Fruit fly (Drosophila melanogaster): ENCODE results near the gene BOD1.

DNA sequence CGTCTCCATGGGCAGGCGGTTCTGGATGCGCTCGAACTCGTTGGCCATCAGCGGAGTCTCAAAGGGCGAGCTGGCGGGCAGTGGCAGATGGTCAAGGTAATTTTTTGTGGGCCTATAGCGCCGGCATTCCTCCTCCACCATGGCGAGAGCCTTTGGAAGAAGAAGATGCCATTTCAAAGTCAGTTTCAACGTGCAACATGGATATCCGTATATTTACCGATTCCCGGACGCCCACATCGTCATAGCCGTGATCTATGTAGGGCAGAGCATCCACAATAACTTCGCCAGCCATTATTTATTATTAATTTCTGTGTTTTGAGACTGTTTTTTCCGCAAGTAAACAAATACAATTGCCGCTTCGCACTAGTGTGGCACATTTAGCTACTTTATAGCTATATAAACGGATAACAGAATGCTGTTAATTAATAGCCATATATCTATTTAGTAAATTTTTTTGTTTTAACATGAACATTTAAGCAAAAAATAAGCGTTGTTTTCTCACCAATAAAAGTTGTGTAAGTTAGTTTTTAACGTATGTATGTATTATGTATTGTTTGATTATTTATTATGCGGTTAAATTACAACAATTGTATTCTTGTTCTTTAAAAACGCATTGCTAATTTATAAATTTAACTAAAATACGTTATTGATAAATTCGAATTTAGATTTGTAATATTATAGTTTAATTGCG, 15.9 kb upstream of the BOD1 start, which contains the start of gene BCAS2:
- no peak for TF ChIP-seq CG5204 (GFP tag; optimal IDR thresholded peaks at IDR 0.05)
- no peak for TF ChIP-seq Hr96 (GFP tag; optimal IDR thresholded peaks at IDR 0.05)
